Worm (Caenorhabditis elegans): ENCODE data around the gene scl-18.

ce11 chrIV:11771064-11771463, 16.8 kb upstream of the scl-18 start:
- TF ChIP-seq nhr-12 (tag; optimal IDR thresholded peaks at IDR 0.05) (no peak), nhr-11 (tag; optimal IDR thresholded peaks at IDR 0.05) (no peak), elt-3 (tag; optimal IDR thresholded peaks at IDR 0.05) (no peak), nhr-129 (tag; optimal IDR thresholded peaks at IDR 0.05) (no peak), ztf-11 (tag; optimal IDR thresholded peaks at IDR 0.05) (no peak), aly-2 (tag; optimal IDR thresholded peaks at IDR 0.05) (no peak), unc-39 (tag; optimal IDR thresholded peaks at IDR 0.05) (no peak)
